Fruit fly (Drosophila melanogaster) Kc167 (cell line): Measurements from ENCODE around the gene CG3008.

Experiments used
- insv ChIP-seq: fragments of >200 bp; optimal IDR thresholded peaks from 3 replicates; lab custom pipeline; 2018; ENCODE audit warnings: missing external identifiers
- psq ChIP-seq: fragments of >200 bp; optimal IDR thresholded peaks from 2 replicates; lab custom pipeline; 2017; ENCODE audit warnings: missing external identifiers

dm6 chr2L:4886645-4887044, 3.5 kb downstream of the CG3008 start:
- TF ChIP-seq psq (lab: Kevin White, UChicago) (no peak), insv (lab: Kevin White, UChicago) (no peak)
